Fruit fly (Drosophila melanogaster): ENCODE data around the gene CG9902.

The CG9902 gene

dm6 chrX:16565377-16565776, 18.1 kb upstream of the CG9902 start:
- TF ChIP-seq CG17801 (GFP tag; optimal IDR thresholded peaks at IDR 0.05; ENCODE audit: partially characterized antibody), result no peak

- TF ChIP-seq CG17801 (GFP tag; optimal IDR thresholded peaks at IDR 0.05; ENCODE audit: partially characterized antibody), result no peak
These were observed 14.9 kb upstream of the CG9902 start for dm6 chrX:16562259-16562658.

dm6 chrX:16559514-16560510, 12.5 kb upstream of the CG9902 start, which contains the start of gene Pp2B-14D:
Gene Pp2B-14D (minus strand): TSS chrX:16560016.
- TF ChIP-seq CG17801 (GFP tag; optimal IDR thresholded peaks at IDR 0.05; ENCODE audit: partially characterized antibody), result peak; percentile 53

- no peak for TF ChIP-seq CG17801 (GFP tag; optimal IDR thresholded peaks at IDR 0.05; ENCODE audit: partially characterized antibody)
These were observed 6.3 kb upstream of the CG9902 start, which contains the start of gene Arp2 for dm6 chrX:16553542-16554182. Gene Arp2 (minus strand): TSS chrX:16553968.

dm6 chrX:16552968-16553417, 5.7 kb upstream of the CG9902 start:
- no peak for TF ChIP-seq CG17801 (GFP tag; optimal IDR thresholded peaks at IDR 0.05; ENCODE audit: partially characterized antibody)

dm6 chrX:16552567-16552966, 5.2 kb upstream of the CG9902 start:
- TF ChIP-seq CG17801 (GFP tag; optimal IDR thresholded peaks at IDR 0.05; ENCODE audit: partially characterized antibody), result peak; percentile 79

- no peak for TF ChIP-seq CG17801 (GFP tag; optimal IDR thresholded peaks at IDR 0.05; ENCODE audit: partially characterized antibody)
These were observed 6.4 kb downstream of the CG9902 start, which contains the start of gene CG9903 for dm6 chrX:16540802-16541346. Gene CG9903 (minus strand): TSS chrX:16540852.

- TF ChIP-seq CG17801 (GFP tag; optimal IDR thresholded peaks at IDR 0.05; ENCODE audit: partially characterized antibody), result no peak
These were observed 14.2 kb downstream of the CG9902 start, which contains the start of gene para for dm6 chrX:16533046-16533496. Gene para (minus strand): TSS chrX:16533096.

- TF ChIP-seq CG17801 (GFP tag; optimal IDR thresholded peaks at IDR 0.05; ENCODE audit: partially characterized antibody), result no peak
These were observed 20.1 kb downstream of the CG9902 start for dm6 chrX:16527203-16527602.

dm6 chrX:16526084-16526734, 21.1 kb downstream of the CG9902 start:
- TF ChIP-seq CG17801 (GFP tag; optimal IDR thresholded peaks at IDR 0.05; ENCODE audit: partially characterized antibody), result no peak

dm6 chrX:16525315-16525714, 22.0 kb downstream of the CG9902 start, which contains the start of gene Cnx14D:
Gene Cnx14D (minus strand): TSS chrX:16525415.
- no peak for TF ChIP-seq CG17801 (GFP tag; optimal IDR thresholded peaks at IDR 0.05; ENCODE audit: partially characterized antibody)
